Fruit fly (Drosophila melanogaster): ENCODE results near the gene CG11586.

Gene CG11586

dm6 chr3L:4269920-4270319, 7.7 kb upstream of the CG11586 start (continued):
- TF ChIP-seq CG13424 (tag; optimal IDR thresholded peaks at IDR 0.05) (peak; percentile 82), da (GFP tag; optimal IDR thresholded peaks at IDR 0.05) (no peak), Hr51 (GFP tag; optimal IDR thresholded peaks at IDR 0.05) (peak in 1 of 2 experiments; percentile 84), Fer1 (GFP tag; optimal IDR thresholded peaks at IDR 0.05) (peak; percentile 79), CG6272 (GFP tag; IDR thresholded peaks at IDR 0.05) (no peak), CG6813 (GFP tag; optimal IDR thresholded peaks at IDR 0.05) (peak; percentile 65), CG12391 (tag; optimal IDR thresholded peaks at IDR 0.05) (peak; percentile 82), CG15479 (GFP tag; optimal IDR thresholded peaks at IDR 0.05) (no peak), Dp (GFP tag; optimal IDR thresholded peaks at IDR 0.05) (no peak), sc (optimal IDR thresholded peaks at IDR 0.05) (no peak), sc (GFP tag; optimal IDR thresholded peaks at IDR 0.05) (peak; percentile 44), Gug (GFP tag; IDR thresholded peaks at IDR 0.05) (0 out of 4 replicates have a peak, but pooled peaks have one; percentile 8), Trl (optimal IDR thresholded peaks at IDR 0.05) (no peak), Trl (GFP tag; optimal IDR thresholded peaks at IDR 0.05) (no peak), CG10959 (GFP tag; IDR thresholded peaks at IDR 0.05) (peak; percentile 34; the same call in 1 of the 2 replicates), dmrt11E (tag; optimal IDR thresholded peaks at IDR 0.05) (peak; percentile 68), ind (GFP tag; optimal IDR thresholded peaks at IDR 0.05) (peak; percentile 60), insv (GFP tag; optimal IDR thresholded peaks at IDR 0.05) (no peak), TFAM (GFP tag; optimal IDR thresholded peaks at IDR 0.05) (no peak), CG1024 (GFP tag; IDR thresholded peaks at IDR 0.05) (no peak), HLH54F (GFP tag; optimal IDR thresholded peaks at IDR 0.05) (no peak), Abd-B (GFP tag; optimal IDR thresholded peaks at IDR 0.05) (peak; percentile 65), dan (GFP tag; IDR thresholded peaks at IDR 0.05) (no peak), B-H2 (GFP tag; optimal IDR thresholded peaks at IDR 0.05) (no peak), CG9437 (GFP tag; optimal IDR thresholded peaks at IDR 0.05) (peak; percentile 52), dati (GFP tag; IDR thresholded peaks at IDR 0.05) (no peak), D (optimal IDR thresholded peaks at IDR 0.05) (no peak), D (GFP tag; optimal IDR thresholded peaks at IDR 0.05) (peak; percentile 71), mam (GFP tag; optimal IDR thresholded peaks at IDR 0.05) (no peak), Ets97D (GFP tag; optimal IDR thresholded peaks at IDR 0.05) (no peak), E2f2 (GFP tag; IDR thresholded peaks at IDR 0.05) (peak; percentile 59), CG1233 (GFP tag; optimal IDR thresholded peaks at IDR 0.05) (peak; percentile 76), knrl (GFP tag; IDR thresholded peaks at IDR 0.05; ENCODE audit: partially characterized antibody) (no peak), ci (GFP tag; IDR thresholded peaks at IDR 0.05) (peak; percentile 61; the same call in 2 of the 3 replicates), CG12769 (tag; optimal IDR thresholded peaks at IDR 0.05) (peak; percentile 28), CG3726 (GFP tag; IDR thresholded peaks at IDR 0.05) (no peak), run (tag; optimal IDR thresholded peaks at IDR 0.05) (peak; percentile 72), CG18262 (tag; optimal IDR thresholded peaks at IDR 0.05) (peak; percentile 85), Asciz (GFP tag; optimal IDR thresholded peaks at IDR 0.05) (peak; percentile 72), ase (GFP tag; IDR thresholded peaks at IDR 0.05) (peak; percentile 37; the same call in 1 of the 3 replicates), CG15269 (tag; optimal IDR thresholded peaks at IDR 0.05) (peak; percentile 84), lmd (GFP tag; IDR thresholded peaks at IDR 0.05) (peak; percentile 66), CG32767 (GFP tag; IDR thresholded peaks at IDR 0.05) (peak; percentile 75; the same call in 1 of the 2 replicates), BEAF-32 (GFP tag; optimal IDR thresholded peaks at IDR 0.05) (no peak), crc (GFP tag; optimal IDR thresholded peaks at IDR 0.05) (no peak)

Measured in whole organism, embryonic.